Worm (Caenorhabditis elegans) whole organism, late embryonic: ENCODE data around the gene tctn-1.
A peak's percentile ranks its signal among the peaks of the same experiment; 100 is the strongest.

ENCODE experiments used
- C08G9.2 ChIP-seq: sonication (generic microtip); optimal IDR thresholded peaks from 2 replicates; lab custom pipeline; 2016; ENCODE audit warnings: mild to moderate bottlenecking, missing genetic modification characterization, moderate library complexity, missing compliant biosample characterization
- C38D4.7 ChIP-seq: fragments of 200-800 bp; sonication (Bioruptor generic); optimal IDR thresholded peaks from 2 replicates; lab custom pipeline; 2018; ENCODE audit warnings: mild to moderate bottlenecking, missing genetic modification characterization, moderate library complexity, missing compliant biosample characterization
- K02D7.2 ChIP-seq: sonication (generic microtip); optimal IDR thresholded peaks from 2 replicates; lab custom pipeline; 2017; ENCODE audit warnings: mild to moderate bottlenecking, missing genetic modification characterization, missing compliant biosample characterization
- K09A11.1 ChIP-seq: sonication (generic microtip); optimal IDR thresholded peaks from 2 replicates; lab custom pipeline; 2017; ENCODE audit warnings: antibody characterized with exemption, mild to moderate bottlenecking, missing genetic modification characterization, missing compliant biosample characterization; ENCODE audit not compliant: insufficient read depth
- Y22D7AL.16 ChIP-seq: sonication (generic microtip); optimal IDR thresholded peaks from 2 replicates; lab custom pipeline; 2016; ENCODE audit warnings: missing genetic modification characterization, missing compliant biosample characterization
- ceh-14 ChIP-seq: sonication (generic microtip); optimal IDR thresholded peaks from 2 replicates; lab custom pipeline; 2016; ENCODE audit warnings: missing genotype, missing genetic modification characterization, missing compliant biosample characterization
- ceh-18 ChIP-seq: sonication (generic microtip); optimal IDR thresholded peaks from 2 replicates; lab custom pipeline; 2016; ENCODE audit warnings: missing genetic modification characterization, missing compliant biosample characterization
- ceh-2 ChIP-seq: sonication (generic microtip); optimal IDR thresholded peaks from 2 replicates; lab custom pipeline; 2016; ENCODE audit warnings: missing genotype, missing genetic modification characterization, missing compliant biosample characterization
- ceh-31 ChIP-seq: sonication (generic microtip); optimal IDR thresholded peaks from 2 replicates; lab custom pipeline; 2016; ENCODE audit warnings: missing genetic modification characterization, missing compliant biosample characterization
- ceh-34 ChIP-seq: sonication (generic microtip); optimal IDR thresholded peaks from 2 replicates; lab custom pipeline; 2016; ENCODE audit warnings: mild to moderate bottlenecking, missing genetic modification characterization, missing compliant biosample characterization
- ceh-6 ChIP-seq: fragments of 200-800 bp; sonication (Bioruptor generic); optimal IDR thresholded peaks from 2 replicates; lab custom pipeline; 2018; ENCODE audit warnings: mild to moderate bottlenecking, missing genetic modification characterization, missing compliant biosample characterization
- dmd-4 ChIP-seq: sonication (generic microtip); optimal IDR thresholded peaks from 2 replicates; lab custom pipeline; 2016; ENCODE audit warnings: borderline replicate concordance, missing genetic modification characterization, missing compliant biosample characterization
- elt-2 ChIP-seq: sonication (generic microtip); optimal IDR thresholded peaks from 2 replicates; lab custom pipeline; 2016; ENCODE audit warnings: missing genetic modification reagents, missing genetic modification characterization, missing compliant biosample characterization
- ets-4 ChIP-seq: sonication (generic microtip); optimal IDR thresholded peaks from 2 replicates; lab custom pipeline; 2016; ENCODE audit warnings: missing genetic modification characterization, missing compliant biosample characterization
- gmeb-2 ChIP-seq: sonication (generic microtip); optimal IDR thresholded peaks from 2 replicates; lab custom pipeline; 2016; ENCODE audit warnings: missing genetic modification characterization, inconsistent platforms, missing compliant biosample characterization
- hlh-13 ChIP-seq: fragments of 200-800 bp; sonication (Bioruptor generic); optimal IDR thresholded peaks from 2 replicates; lab custom pipeline; 2018; ENCODE audit warnings: mild to moderate bottlenecking, missing genetic modification characterization, missing compliant biosample characterization
- hlh-15 ChIP-seq: sonication (generic microtip); optimal IDR thresholded peaks from 2 replicates; lab custom pipeline; 2016; ENCODE audit warnings: missing genetic modification characterization, missing compliant biosample characterization
- hlh-6 ChIP-seq: sonication (generic microtip); optimal IDR thresholded peaks from 2 replicates; lab custom pipeline; 2016; ENCODE audit warnings: missing genotype, missing genetic modification characterization, missing compliant biosample characterization
- hlh-8 ChIP-seq: sonication (generic microtip); optimal IDR thresholded peaks from 2 replicates; lab custom pipeline; 2016; ENCODE audit warnings: missing genotype, missing genetic modification characterization, missing compliant biosample characterization
- lin-11 ChIP-seq: fragments of 200-800 bp; sonication (Bioruptor generic); optimal IDR thresholded peaks from 2 replicates; lab custom pipeline; 2018; ENCODE audit warnings: mild to moderate bottlenecking, missing genetic modification characterization, missing compliant biosample characterization
- madf-2 ChIP-seq: sonication (generic microtip); optimal IDR thresholded peaks from 2 replicates; lab custom pipeline; 2017; ENCODE audit warnings: missing genetic modification characterization, missing compliant biosample characterization
- mec-3 ChIP-seq: sonication (generic microtip); optimal IDR thresholded peaks from 2 replicates; lab custom pipeline; 2016; ENCODE audit warnings: borderline replicate concordance, missing genetic modification characterization, missing compliant biosample characterization
- nfya-1 ChIP-seq: sonication (generic microtip); optimal IDR thresholded peaks from 2 replicates; lab custom pipeline; 2017; ENCODE audit warnings: missing genetic modification characterization, mild to moderate bottlenecking, missing compliant biosample characterization, antibody characterized with exemption, moderate library complexity
- nhr-11 ChIP-seq: fragments of 150-350 bp; optimal IDR thresholded peaks from 2 replicates; lab custom pipeline; 2014; ENCODE audit warnings: missing biosample characterization, missing genetic modification characterization
- nhr-232 ChIP-seq: sonication (generic microtip); optimal IDR thresholded peaks from 2 replicates; lab custom pipeline; 2016; ENCODE audit warnings: missing genetic modification characterization, missing compliant biosample characterization
- pat-9 ChIP-seq: fragments of 200-800 bp; sonication (Bioruptor generic); optimal IDR thresholded peaks from 2 replicates; lab custom pipeline; 2018; ENCODE audit warnings: mild to moderate bottlenecking, missing genetic modification characterization, moderate library complexity, missing compliant biosample characterization
- pha-2 ChIP-seq: sonication (generic microtip); optimal IDR thresholded peaks from 2 replicates; lab custom pipeline; 2017; ENCODE audit warnings: mild to moderate bottlenecking, missing genetic modification characterization, missing compliant biosample characterization
- pqm-1 ChIP-seq: sonication (generic microtip); optimal IDR thresholded peaks from 2 replicates; lab custom pipeline; 2016; ENCODE audit warnings: missing genetic modification characterization, missing compliant biosample characterization
- pros-1 ChIP-seq: fragments of 150-350 bp; optimal IDR thresholded peaks from 2 replicates; lab custom pipeline; 2014; ENCODE audit warnings: missing biosample characterization, missing genetic modification reagents, missing genetic modification characterization
- ref-2 ChIP-seq: sonication (generic microtip); optimal IDR thresholded peaks from 2 replicates; lab custom pipeline; 2016; ENCODE audit warnings: missing genetic modification characterization, missing compliant biosample characterization
- rnt-1 ChIP-seq: sonication (generic microtip); optimal IDR thresholded peaks from 2 replicates; lab custom pipeline; 2016; ENCODE audit warnings: missing genetic modification characterization, missing compliant biosample characterization
- sdc-2 ChIP-seq: sonication (generic microtip); optimal IDR thresholded peaks from 2 replicates; lab custom pipeline; 2016; ENCODE audit warnings: missing genotype, missing genetic modification characterization, missing compliant biosample characterization
- sox-2 ChIP-seq: fragments of 200-800 bp; sonication (Bioruptor generic); IDR thresholded peaks from 2 replicates; pipeline ENCODE4 v1.3.6; 2022; ENCODE audit warnings: missing genetic modification reagents, missing genetic modification characterization, missing compliant biosample characterization
- tbx-7 ChIP-seq: sonication (generic microtip); optimal IDR thresholded peaks from 2 replicates; lab custom pipeline; 2016; ENCODE audit warnings: missing genotype, missing genetic modification characterization, missing compliant biosample characterization
- unc-3 ChIP-seq, 2 experiments: fragments of 200-800 bp in 1 of 2; sonication (Bioruptor generic) in 1 of 2; sonication (generic microtip) in 1 of 2; conservative IDR thresholded peaks in 1 of 2; optimal IDR thresholded peaks in 1 of 2; 2 replicates each; pipeline versions ENCODE4 v1.3.6 to Lab custom; 2016 to 2022; ENCODE audit warnings: missing compliant biosample characterization in 2 of 2, missing genetic modification characterization in 2 of 2, missing genetic modification reagents in 1 of 2
- unc-86 ChIP-seq: sonication (generic microtip); optimal IDR thresholded peaks from 2 replicates; lab custom pipeline; 2016; ENCODE audit warnings: missing genetic modification characterization, missing compliant biosample characterization
- zip-5 ChIP-seq: sonication (generic microtip); optimal IDR thresholded peaks from 2 replicates; lab custom pipeline; 2016; ENCODE audit warnings: missing genetic modification characterization, missing compliant biosample characterization

tctn-1 gene

ce11 chrIV:4747553-4747952 is at the start of gene tctn-1:
tctn-1 (minus strand) TSS chrIV:4747832.
- no peak for TF ChIP-seq pat-9
- no peak for TF ChIP-seq C38D4.7 (GFP tag; lab: Kevin White, UChicago)
- no peak for TF ChIP-seq unc-3 (GFP tag; conservative IDR thresholded peaks at IDR 0.05; lab: Robert Waterston, UW)
- TF ChIP-seq unc-3 (tag; optimal IDR thresholded peaks at IDR 0.05; lab: Kevin White, UChicago): no peak
- TF ChIP-seq ceh-2 (tag; lab: Kevin White, UChicago): no peak
- no peak for TF ChIP-seq ref-2 (tag; lab: Kevin White, UChicago)
- no peak for TF ChIP-seq dmd-4 (tag; lab: Kevin White, UChicago)
- TF ChIP-seq hlh-15 (tag; lab: Kevin White, UChicago): no peak
- TF ChIP-seq sdc-2 (tag; lab: Kevin White, UChicago): no peak

- no peak for TF ChIP-seq elt-2 (tag; lab: Kevin White, UChicago)
- no peak for TF ChIP-seq madf-2 (tag; lab: Kevin White, UChicago)
- TF ChIP-seq ceh-14 (tag; lab: Kevin White, UChicago): no peak
- no peak for TF ChIP-seq pha-2
Observed at ce11 chrIV:4795111-4795510, 47.5 kb upstream of the tctn-1 start.

- TF ChIP-seq K09A11.1 (tag; lab: Kevin White, UChicago): no peak
- TF ChIP-seq hlh-8 (tag; lab: Kevin White, UChicago): no peak
- TF ChIP-seq dmd-4 (tag; lab: Kevin White, UChicago): no peak
- TF ChIP-seq K02D7.2: no peak
- no peak for TF ChIP-seq sox-2 (GFP tag; lab: Robert Waterston, UW)
- no peak for TF ChIP-seq Y22D7AL.16 (tag; lab: Kevin White, UChicago)
- no peak for TF ChIP-seq pha-2
- TF ChIP-seq C08G9.2 (tag; lab: Kevin White, UChicago): no peak
- no peak for TF ChIP-seq lin-11 (tag; lab: Kevin White, UChicago)
- TF ChIP-seq ceh-31: no peak
- TF ChIP-seq zip-5 (tag; lab: Kevin White, UChicago): no peak
- no peak for TF ChIP-seq rnt-1 (tag; lab: Kevin White, UChicago)
- no peak for TF ChIP-seq gmeb-2 (tag; lab: Kevin White, UChicago)
- TF ChIP-seq tbx-7: no peak
- no peak for TF ChIP-seq mec-3 (tag; lab: Kevin White, UChicago)
Observed at ce11 chrIV:4789445-4789844, 41.8 kb upstream of the tctn-1 start, which contains the start of gene R11E3.1. R11E3.1 (plus strand) TSS chrIV:4789745.

- TF ChIP-seq elt-2 (tag; lab: Kevin White, UChicago) (peak; percentile 29), ceh-14 (tag; lab: Kevin White, UChicago) (no peak), pha-2 (no peak), ets-4 (tag; lab: Kevin White, UChicago) (no peak), sdc-2 (tag; lab: Kevin White, UChicago) (no peak)
Observed at ce11 chrIV:4788332-4788731, 40.7 kb upstream of the tctn-1 start, which contains the start of gene nhr-104. nhr-104 (minus strand) TSS chrIV:4788692.

ce11 chrIV:4784687-4785086 is 37.1 kb upstream of the tctn-1 start:
- peak; percentile 19 for TF ChIP-seq gmeb-2 (tag; lab: Kevin White, UChicago)

- no peak for TF ChIP-seq unc-86
- TF ChIP-seq nfya-1 (tag; lab: Kevin White, UChicago): peak; percentile 4
- no peak for TF ChIP-seq pqm-1 (tag; lab: Kevin White, UChicago)
- TF ChIP-seq madf-2 (tag; lab: Kevin White, UChicago): peak; percentile 15
- TF ChIP-seq hlh-8 (tag; lab: Kevin White, UChicago): no peak
- no peak for TF ChIP-seq nhr-232 (tag; lab: Kevin White, UChicago)
- TF ChIP-seq sox-2 (GFP tag; lab: Robert Waterston, UW): no peak
- no peak for TF ChIP-seq ceh-6
- TF ChIP-seq nhr-11 (tag; lab: Kevin White, UChicago): no peak
- TF ChIP-seq K02D7.2: no peak
- TF ChIP-seq ceh-2 (tag; lab: Kevin White, UChicago): no peak
- no peak for TF ChIP-seq pros-1 (tag; lab: Kevin White, UChicago)
- TF ChIP-seq hlh-6 (tag; lab: Kevin White, UChicago): no peak
- TF ChIP-seq elt-2 (tag; lab: Kevin White, UChicago): peak; percentile 23
- no peak for TF ChIP-seq rnt-1 (tag; lab: Kevin White, UChicago)
- TF ChIP-seq ceh-34 (tag; lab: Kevin White, UChicago): no peak
- TF ChIP-seq ceh-18 (tag; lab: Kevin White, UChicago): peak; percentile 3
- TF ChIP-seq hlh-13 (GFP tag; lab: Kevin White, UChicago): no peak
Observed at ce11 chrIV:4781123-4781522, 33.5 kb upstream of the tctn-1 start.
